Worm (Caenorhabditis elegans) whole organism, early embryonic: ENCODE data around the gene nhr-98.

Experiments used
- B0310.2 ChIP-seq: sonication (generic microtip); optimal IDR thresholded peaks from 2 replicates; lab custom pipeline; 2016; ENCODE audit warnings: mild to moderate bottlenecking, missing genetic modification characterization, missing compliant biosample characterization
- aly-1 ChIP-seq: sonication (generic microtip); optimal IDR thresholded peaks from 2 replicates; lab custom pipeline; 2016; ENCODE audit warnings: missing genetic modification characterization, missing compliant biosample characterization
- hmbx-1 ChIP-seq: sonication (generic microtip); optimal IDR thresholded peaks from 2 replicates; lab custom pipeline; 2016; ENCODE audit warnings: mild to moderate bottlenecking, missing genetic modification characterization, missing compliant biosample characterization
- tbx-11 ChIP-seq: fragments of 200-800 bp; sonication (Bioruptor generic); IDR thresholded peaks from 2 replicates; pipeline ENCODE4 v1.3.6; 2022; ENCODE audit warnings: missing genetic modification characterization, missing compliant biosample characterization
- tbx-37 ChIP-seq: fragments of 200-800 bp; sonication (Bioruptor generic); conservative IDR thresholded peaks from 2 replicates; pipeline ENCODE4 v1.3.6; 2022; ENCODE audit warnings: missing genetic modification reagents, missing genetic modification characterization, missing compliant biosample characterization

- no peak for TF ChIP-seq B0310.2 (tag; lab: Kevin White, UChicago)
- TF ChIP-seq hmbx-1 (tag; lab: Kevin White, UChicago) = no peak
- TF ChIP-seq tbx-37 (GFP tag; lab: Robert Waterston, UW) = no peak
- TF ChIP-seq aly-1 (tag; lab: Kevin White, UChicago) = no peak
- TF ChIP-seq tbx-11 = no peak
Measured at ce11 chrV:467507-467906, 13.8 kb downstream of the nhr-98 start.
